Worm (Caenorhabditis elegans) whole organism, L1 larva: ENCODE results near the gene nduv-3.

ENCODE experiments used
- C04F5.9 ChIP-seq: sonication (generic microtip); optimal IDR thresholded peaks from 2 replicates; lab custom pipeline; 2016; ENCODE audit warnings: missing genetic modification characterization, missing compliant biosample characterization
- C16A3.4 ChIP-seq: fragments of 150-350 bp; optimal IDR thresholded peaks from 2 replicates; lab custom pipeline; 2014; ENCODE audit warnings: missing biosample characterization, missing genetic modification characterization
- ceh-90 ChIP-seq: sonication (generic microtip); optimal IDR thresholded peaks from 2 replicates; lab custom pipeline; 2016; ENCODE audit warnings: missing genetic modification characterization, missing compliant biosample characterization
- dsc-1 ChIP-seq: sonication (generic microtip); optimal IDR thresholded peaks from 2 replicates; lab custom pipeline; 2016; ENCODE audit warnings: mild to moderate bottlenecking, missing genetic modification characterization, missing compliant biosample characterization
- elt-3 ChIP-seq, 6 experiments: fragments of 150-350 bp in 1 of 6; sonication (generic microtip); optimal IDR thresholded peaks; 2 replicates each; lab custom pipeline; 2017 to 2018; ENCODE audit warnings: missing biosample characterization in 6 of 6, missing genetic modification characterization in 6 of 6, inconsistent platforms in 1 of 6
- lin-13 ChIP-seq: fragments of 150-350 bp; optimal IDR thresholded peaks from 2 replicates; lab custom pipeline; 2014; ENCODE audit warnings: missing biosample characterization, missing genetic modification reagents, missing genetic modification characterization
- lin-39 ChIP-seq: fragments of 150-350 bp; optimal IDR thresholded peaks from 2 replicates; lab custom pipeline; 2014; ENCODE audit warnings: missing biosample characterization, missing genetic modification reagents, missing genetic modification characterization
- lir-3 ChIP-seq: sonication (generic microtip); optimal IDR thresholded peaks from 2 replicates; lab custom pipeline; 2016; ENCODE audit warnings: mild to moderate bottlenecking, missing genetic modification characterization, moderate library complexity, missing compliant biosample characterization; ENCODE audit not compliant: poor library complexity
- lsy-2 ChIP-seq, 2 experiments: fragments of 150-350 bp; optimal IDR thresholded peaks; 2 replicates each; lab custom pipeline; 2014; ENCODE audit warnings: missing biosample characterization in 2 of 2, missing genetic modification characterization in 2 of 2
- nhr-11 ChIP-seq: fragments of 150-350 bp; optimal IDR thresholded peaks from 2 replicates; lab custom pipeline; 2014; ENCODE audit warnings: missing biosample characterization, missing genetic modification characterization
- pax-3 ChIP-seq: fragments of 200-800 bp; sonication (Bioruptor generic); optimal IDR thresholded peaks from 2 replicates; lab custom pipeline; 2018; ENCODE audit warnings: mild to moderate bottlenecking, missing genetic modification characterization, moderate library complexity, missing compliant biosample characterization
- pqm-1 ChIP-seq: sonication (generic microtip); optimal IDR thresholded peaks from 3 replicates; lab custom pipeline; 2017; ENCODE audit warnings: missing biosample characterization, missing genetic modification characterization
- skn-1 ChIP-seq: fragments of 150-350 bp; optimal IDR thresholded peaks from 2 replicates; lab custom pipeline; 2014; ENCODE audit warnings: missing biosample characterization, missing genetic modification characterization
- vab-15 ChIP-seq: sonication (generic microtip); optimal IDR thresholded peaks from 2 replicates; lab custom pipeline; 2017; ENCODE audit warnings: missing genotype, mild to moderate bottlenecking, missing genetic modification characterization, missing compliant biosample characterization

DNA sequence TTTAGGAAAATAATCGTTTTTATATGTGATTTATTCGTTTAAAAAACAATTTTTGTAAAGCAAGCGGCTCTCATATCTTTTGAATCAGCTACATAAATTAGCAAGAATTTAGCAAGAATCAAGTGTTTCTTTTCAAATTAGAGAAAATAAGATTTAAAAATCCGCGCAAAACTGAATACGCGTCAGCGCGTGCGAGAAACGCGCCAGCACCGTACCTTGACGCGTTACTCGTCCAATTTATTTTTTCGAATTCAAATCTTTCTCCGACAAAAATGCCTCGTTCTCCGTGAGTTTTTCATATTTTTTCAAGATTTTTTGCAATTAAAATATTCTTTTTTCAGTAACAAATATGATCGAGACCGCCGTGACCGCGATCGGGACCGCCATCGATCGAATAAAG is 35.2 kb downstream of the nduv-3 start, which contains the start of gene Y94H6A.3:
- TF ChIP-seq nhr-11, result peak; percentile 80
- no peak for TF ChIP-seq vab-15
- peak; percentile 82 for TF ChIP-seq C04F5.9
- TF ChIP-seq lir-3 (tag; lab: Kevin White, UChicago), result no peak
- TF ChIP-seq lsy-2 (tag; optimal IDR thresholded peaks at IDR 0.05; lab: Kevin White, UChicago), result peak; percentile 96
- peak; percentile 87 for TF ChIP-seq C16A3.4 (tag; lab: Kevin White, UChicago)
- TF ChIP-seq ceh-90, result peak; percentile 68
- peak; percentile 95 for TF ChIP-seq lin-13 (GFP tag; lab: Kevin White, UChicago)
- TF ChIP-seq lin-39 (tag; lab: Kevin White, UChicago), result peak; percentile 95
- TF ChIP-seq skn-1 (tag; lab: Kevin White, UChicago), result peak; percentile 92
- no peak for TF ChIP-seq pqm-1
- peak; percentile 96 for TF ChIP-seq dsc-1
- peak in 2 of 6 experiments; percentile 78 to 88 for TF ChIP-seq elt-3 (tag; optimal IDR thresholded peaks at IDR 0.05; lab: Kevin White, UChicago)
- TF ChIP-seq pax-3, result peak; percentile 79
